Fruit fly (Drosophila melanogaster): ENCODE data around the gene CG17129.

The CG17129 gene

DNA sequence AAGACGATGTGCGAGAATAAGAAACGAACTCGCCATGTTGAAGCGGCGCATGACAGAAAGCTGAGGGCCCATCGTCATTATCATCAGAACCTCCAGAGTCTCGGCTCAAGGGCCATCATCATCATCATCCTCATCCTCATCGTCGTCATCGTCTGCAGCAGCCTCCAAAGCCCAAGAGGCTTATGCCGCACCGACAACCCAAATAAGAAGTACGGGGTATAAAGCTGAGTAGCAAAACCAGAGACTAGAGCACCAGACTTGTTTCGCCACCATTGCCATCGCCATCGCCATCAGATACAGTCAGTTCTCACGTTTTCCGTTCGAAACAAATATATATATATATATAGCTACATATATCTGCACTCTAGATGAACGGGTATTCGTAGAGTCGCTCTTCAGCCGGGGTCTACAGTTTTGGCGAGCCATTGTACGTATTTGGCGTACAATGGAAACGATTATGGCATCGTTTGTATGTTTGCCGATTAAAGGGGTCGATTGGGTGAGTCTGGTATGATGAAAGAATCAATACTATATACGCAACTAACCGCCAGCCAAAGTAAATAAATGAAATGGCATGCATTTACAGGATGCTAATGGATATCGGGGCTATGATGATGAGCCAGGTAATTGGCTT is 23.2 kb upstream of the CG17129 start:
- no peak for TF ChIP-seq cic (GFP tag; optimal IDR thresholded peaks at IDR 0.05)
- no peak for TF ChIP-seq Clk (GFP tag; optimal IDR thresholded peaks at IDR 0.05)
- no peak for TF ChIP-seq CG12768 (GFP tag; optimal IDR thresholded peaks at IDR 0.05)
- no peak for TF ChIP-seq CG33017 (tag; optimal IDR thresholded peaks at IDR 0.05)
- TF ChIP-seq cnc (optimal IDR thresholded peaks at IDR 0.05) = no peak
- TF ChIP-seq CG7101 (tag; optimal IDR thresholded peaks at IDR 0.05) = no peak
- TF ChIP-seq CG14711 (tag; optimal IDR thresholded peaks at IDR 0.05) = no peak
- no peak for TF ChIP-seq Mnt (GFP tag; optimal IDR thresholded peaks at IDR 0.05)
- no peak for TF ChIP-seq Crg-1 (GFP tag; optimal IDR thresholded peaks at IDR 0.05)
- no peak for TF ChIP-seq CG11617 (GFP tag; optimal IDR thresholded peaks at IDR 0.05)
- no peak for TF ChIP-seq kay (GFP tag; ENCODE audit: borderline replicate concordance)
- TF ChIP-seq Hr96 (GFP tag; optimal IDR thresholded peaks at IDR 0.05) = no peak
- no peak for TF ChIP-seq CG1620 (GFP tag; optimal IDR thresholded peaks at IDR 0.05)
- TF ChIP-seq pad (GFP tag; optimal IDR thresholded peaks at IDR 0.05) = no peak
- TF ChIP-seq ovo (GFP tag; optimal IDR thresholded peaks at IDR 0.05) = no peak
- no peak for TF ChIP-seq tj (GFP tag; optimal IDR thresholded peaks at IDR 0.05)
- no peak for TF ChIP-seq bab1 (GFP tag; optimal IDR thresholded peaks at IDR 0.05)
- TF ChIP-seq CG7045 (GFP tag; optimal IDR thresholded peaks at IDR 0.05) = no peak
- no peak for TF ChIP-seq CG5204 (GFP tag; optimal IDR thresholded peaks at IDR 0.05)

DNA sequence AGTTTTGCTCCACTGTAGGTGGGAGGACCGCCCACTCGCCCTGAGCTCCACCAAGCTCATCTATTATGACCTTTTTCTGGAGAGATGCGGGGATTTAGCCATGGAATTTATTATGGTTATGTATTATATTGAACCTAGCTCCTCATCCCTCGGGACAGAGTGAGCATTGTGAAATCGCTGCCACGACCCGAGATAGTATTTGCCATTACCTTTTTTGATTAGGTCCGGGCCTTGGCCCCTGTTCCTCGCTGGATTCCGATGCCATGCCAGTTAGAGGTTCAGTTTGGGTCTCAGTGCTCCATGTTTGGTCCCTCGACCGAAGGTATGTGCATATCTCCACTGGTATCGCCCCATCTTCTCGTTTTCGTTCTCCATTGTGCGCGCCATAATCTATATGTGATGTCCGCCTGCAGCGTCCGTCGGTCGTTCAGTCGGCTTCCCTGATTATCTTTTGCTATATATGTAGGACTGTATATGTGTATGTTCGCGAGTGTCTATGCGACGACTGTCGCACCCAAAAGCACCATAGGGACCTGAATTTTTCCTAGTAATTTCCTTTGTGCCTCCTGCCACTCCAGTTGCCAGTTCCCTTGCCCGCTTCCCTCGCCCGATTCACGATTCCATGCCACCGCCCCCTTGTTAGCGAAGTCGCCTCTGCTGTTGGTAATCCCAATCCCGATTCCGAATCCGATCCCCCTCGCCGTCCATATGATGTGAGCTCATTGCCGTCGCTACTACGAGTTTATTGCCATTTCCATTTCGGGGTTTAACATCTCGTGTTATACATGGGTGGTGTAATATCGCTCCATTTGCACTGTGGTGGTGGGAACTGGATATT is 21.9 kb upstream of the CG17129 start:
- TF ChIP-seq cic (GFP tag; optimal IDR thresholded peaks at IDR 0.05) = no peak
- no peak for TF ChIP-seq CG14711 (tag; optimal IDR thresholded peaks at IDR 0.05)
- no peak for TF ChIP-seq CG7045 (GFP tag; optimal IDR thresholded peaks at IDR 0.05)
- no peak for TF ChIP-seq bab1 (GFP tag; optimal IDR thresholded peaks at IDR 0.05)
- no peak for TF ChIP-seq CG12768 (GFP tag; optimal IDR thresholded peaks at IDR 0.05)
- TF ChIP-seq Clk (GFP tag; optimal IDR thresholded peaks at IDR 0.05) = no peak
- no peak for TF ChIP-seq pad (GFP tag; optimal IDR thresholded peaks at IDR 0.05)
- TF ChIP-seq CG11617 (GFP tag; optimal IDR thresholded peaks at IDR 0.05) = no peak
- TF ChIP-seq Hr96 (GFP tag; optimal IDR thresholded peaks at IDR 0.05) = no peak
- no peak for TF ChIP-seq tj (GFP tag; optimal IDR thresholded peaks at IDR 0.05)
- no peak for TF ChIP-seq Mnt (GFP tag; optimal IDR thresholded peaks at IDR 0.05)
- TF ChIP-seq kay (GFP tag; ENCODE audit: borderline replicate concordance) = no peak
- no peak for TF ChIP-seq toe (GFP tag; optimal IDR thresholded peaks at IDR 0.05)
- no peak for TF ChIP-seq cnc (optimal IDR thresholded peaks at IDR 0.05)
- TF ChIP-seq CG33017 (tag; optimal IDR thresholded peaks at IDR 0.05) = no peak
- TF ChIP-seq CG5204 (GFP tag; optimal IDR thresholded peaks at IDR 0.05) = no peak
- no peak for TF ChIP-seq CG7101 (tag; optimal IDR thresholded peaks at IDR 0.05)
- no peak for TF ChIP-seq ovo (GFP tag; optimal IDR thresholded peaks at IDR 0.05)

DNA sequence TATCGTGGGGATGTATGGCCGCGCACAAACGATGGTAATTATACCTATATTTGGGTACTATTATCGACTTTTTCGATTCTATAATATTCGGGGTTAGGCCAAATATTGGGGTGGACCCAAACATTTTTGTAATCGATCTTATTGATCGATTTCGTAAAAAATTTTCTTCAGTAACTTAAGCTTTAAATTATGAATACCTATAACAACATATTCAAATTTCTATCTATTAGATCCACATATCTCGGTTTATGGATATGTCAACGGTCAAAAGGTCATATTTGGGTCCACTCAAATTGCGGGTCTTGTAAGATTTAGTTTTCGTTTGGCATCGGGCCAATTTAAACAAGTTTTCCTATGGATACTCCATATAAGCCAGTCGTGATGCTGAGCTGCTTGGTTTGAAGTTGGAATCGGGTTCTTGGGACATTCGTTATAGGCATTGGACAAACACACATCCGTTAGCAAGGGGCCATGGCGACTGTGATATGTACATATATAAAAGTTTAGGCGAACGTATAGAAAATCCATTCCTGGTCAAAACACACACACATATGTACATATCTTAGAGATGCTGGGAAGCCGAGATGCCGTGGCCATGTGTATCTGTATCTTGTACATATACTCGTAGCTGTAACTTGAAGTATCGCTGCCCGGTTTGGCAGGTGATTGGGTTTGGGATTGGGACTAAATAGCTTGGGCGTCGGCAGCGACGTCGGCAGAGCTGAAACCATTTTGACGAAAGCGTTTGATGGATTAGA is 20.2 kb upstream of the CG17129 start:
- TF ChIP-seq CG7101 (tag; optimal IDR thresholded peaks at IDR 0.05) (no peak), toe (GFP tag; optimal IDR thresholded peaks at IDR 0.05) (no peak), CG7045 (GFP tag; optimal IDR thresholded peaks at IDR 0.05) (no peak), CG1620 (GFP tag; optimal IDR thresholded peaks at IDR 0.05) (no peak), tj (GFP tag; optimal IDR thresholded peaks at IDR 0.05) (no peak), bab1 (GFP tag; optimal IDR thresholded peaks at IDR 0.05) (no peak)

DNA sequence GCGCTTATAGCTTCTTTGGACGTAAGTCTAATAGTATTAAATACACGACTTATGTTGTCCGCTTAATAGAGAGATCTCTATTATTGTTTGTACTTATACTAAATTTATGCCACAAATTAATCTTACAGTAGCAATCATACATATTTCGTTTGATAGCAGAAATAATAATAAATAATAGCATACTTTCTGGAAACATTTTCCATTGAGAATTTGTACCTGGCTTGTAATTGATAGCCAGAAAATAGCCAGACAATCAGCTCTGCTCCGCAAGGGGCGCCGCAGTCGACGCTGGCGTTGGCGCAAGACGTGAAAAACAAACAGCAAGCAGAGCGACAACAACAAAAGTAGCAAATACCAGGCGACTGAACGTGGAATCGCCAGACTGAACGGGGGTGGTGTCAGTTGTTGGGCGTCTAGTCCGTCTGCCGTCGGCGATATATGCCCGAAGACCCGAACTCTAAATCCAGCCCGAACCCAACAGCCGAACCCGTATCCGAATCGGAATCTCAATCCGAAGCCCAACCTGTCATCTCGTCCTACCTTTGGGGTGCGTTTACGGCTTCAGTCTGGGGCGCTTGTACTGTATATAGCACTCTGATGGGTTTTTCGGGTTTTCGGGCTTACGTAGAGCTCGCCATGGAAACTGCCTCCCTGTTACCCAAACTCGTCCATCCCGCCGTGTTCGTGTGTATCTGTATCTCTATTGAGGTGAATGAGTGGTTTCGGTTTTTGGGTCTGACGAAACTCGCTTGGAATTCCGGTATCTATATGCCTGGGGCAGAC is 19.4 kb upstream of the CG17129 start:
- TF ChIP-seq tj (GFP tag; optimal IDR thresholded peaks at IDR 0.05) (no peak), Clk (GFP tag; optimal IDR thresholded peaks at IDR 0.05) (no peak), CG14711 (tag; optimal IDR thresholded peaks at IDR 0.05) (no peak), cic (GFP tag; optimal IDR thresholded peaks at IDR 0.05) (no peak), CG7101 (tag; optimal IDR thresholded peaks at IDR 0.05) (no peak), Mnt (GFP tag; optimal IDR thresholded peaks at IDR 0.05) (no peak), kay (GFP tag; ENCODE audit: borderline replicate concordance) (no peak), cnc (optimal IDR thresholded peaks at IDR 0.05) (no peak), CG1620 (GFP tag; optimal IDR thresholded peaks at IDR 0.05) (no peak), bab1 (GFP tag; optimal IDR thresholded peaks at IDR 0.05) (no peak), Hr96 (GFP tag; optimal IDR thresholded peaks at IDR 0.05) (no peak), toe (GFP tag; optimal IDR thresholded peaks at IDR 0.05) (no peak), Crg-1 (GFP tag; optimal IDR thresholded peaks at IDR 0.05) (no peak), ovo (GFP tag; optimal IDR thresholded peaks at IDR 0.05) (no peak), CG12768 (GFP tag; optimal IDR thresholded peaks at IDR 0.05) (no peak), CG5204 (GFP tag; optimal IDR thresholded peaks at IDR 0.05) (no peak), pad (GFP tag; optimal IDR thresholded peaks at IDR 0.05) (no peak), CG7045 (GFP tag; optimal IDR thresholded peaks at IDR 0.05) (no peak)

Measured in whole organism, adult.